Worm (Caenorhabditis elegans): Measurements from ENCODE around the gene srsx-9.
A peak's percentile ranks its signal among the peaks of the same experiment; 100 is the strongest.

srsx-9 gene

ce11 chrV:4963606-4964005, 9.2 kb downstream of the srsx-9 start:
- TF ChIP-seq dpl-1 (GFP tag; optimal IDR thresholded peaks at IDR 0.05), result peak; percentile 9
- TF ChIP-seq snpc-4 (GFP tag; optimal IDR thresholded peaks at IDR 0.05), result no peak
- TF ChIP-seq snpc-4 (tag; optimal IDR thresholded peaks at IDR 0.05), result peak in 1 of 4 experiments; percentile 39
- no peak for TF ChIP-seq die-1 (tag; optimal IDR thresholded peaks at IDR 0.05)
- TF ChIP-seq attf-5 (GFP tag; optimal IDR thresholded peaks at IDR 0.05), result no peak
- no peak for TF ChIP-seq fkh-3 (tag; optimal IDR thresholded peaks at IDR 0.05)
- peak; percentile 98 for TF ChIP-seq xnd-1 (tag; optimal IDR thresholded peaks at IDR 0.05)
- no peak for TF ChIP-seq nfyb-1 (GFP tag; IDR thresholded peaks at IDR 0.05)
- peak; percentile 93 for TF ChIP-seq F33H1.4 (GFP tag; IDR thresholded peaks at IDR 0.05)
- no peak for TF ChIP-seq ztf-22 (GFP tag; optimal IDR thresholded peaks at IDR 0.05)
- peak; percentile 75 for TF ChIP-seq lin-54 (GFP tag; optimal IDR thresholded peaks at IDR 0.05)
- TF ChIP-seq hlh-26 (GFP tag; conservative IDR thresholded peaks at IDR 0.05), result no peak
- TF ChIP-seq snpc-1.3 (tag; optimal IDR thresholded peaks at IDR 0.05; ENCODE audit: insufficient read depth), result no peak
- TF ChIP-seq repo-1 (tag; optimal IDR thresholded peaks at IDR 0.05), result no peak
- peak; percentile 95 for TF ChIP-seq madf-6 (GFP tag; IDR thresholded peaks at IDR 0.05)
- TF ChIP-seq let-526 (GFP tag; IDR thresholded peaks at IDR 0.05), result no peak
- no peak for TF ChIP-seq T26A5.8 (tag; optimal IDR thresholded peaks at IDR 0.05)
- no peak for TF ChIP-seq bed-2 (GFP tag; IDR thresholded peaks at IDR 0.05)
- TF ChIP-seq F49E8.2 (tag; optimal IDR thresholded peaks at IDR 0.05; ENCODE audit: insufficient read depth), result no peak
- TF ChIP-seq egl-44 (GFP tag; IDR thresholded peaks at IDR 0.05), result no peak
- TF ChIP-seq hlh-12 (tag; optimal IDR thresholded peaks at IDR 0.05), result no peak
- TF ChIP-seq nhr-27 (tag; optimal IDR thresholded peaks at IDR 0.05), result no peak
- no peak for TF ChIP-seq ceh-79 (tag; optimal IDR thresholded peaks at IDR 0.05)
- peak; percentile 99 for TF ChIP-seq lsl-1 (GFP tag; optimal IDR thresholded peaks at IDR 0.05)
- TF ChIP-seq nhr-179 (tag; optimal IDR thresholded peaks at IDR 0.05), result no peak
- TF ChIP-seq let-607 (tag; optimal IDR thresholded peaks at IDR 0.05), result no peak
- TF ChIP-seq madf-3 (GFP tag; IDR thresholded peaks at IDR 0.05), result no peak
- TF ChIP-seq C06A6.2 (GFP tag; conservative IDR thresholded peaks at IDR 0.05), result no peak
- TF ChIP-seq ama-1 (optimal IDR thresholded peaks at IDR 0.05), result no peak
- TF ChIP-seq ama-1 (GFP tag; optimal IDR thresholded peaks at IDR 0.05), result no peak
- no peak for TF ChIP-seq Y95B8A.8 (GFP tag; IDR thresholded peaks at IDR 0.05)
- TF ChIP-seq K12H6.12 (tag; optimal IDR thresholded peaks at IDR 0.05), result no peak
- TF ChIP-seq nfya-1 (tag; optimal IDR thresholded peaks at IDR 0.05; ENCODE audit: borderline replicate concordance, insufficient read depth), result no peak
- TF ChIP-seq Y67H2A.10 (GFP tag; conservative IDR thresholded peaks at IDR 0.05), result no peak
- no peak for TF ChIP-seq nhr-80 (tag; optimal IDR thresholded peaks at IDR 0.05)
- TF ChIP-seq sptf-2 (GFP tag; optimal IDR thresholded peaks at IDR 0.05), result no peak
- TF ChIP-seq efl-1 (GFP tag; optimal IDR thresholded peaks at IDR 0.05), result peak; percentile 52
- no peak for TF ChIP-seq Y53G8AR.9 (GFP tag; conservative IDR thresholded peaks at IDR 0.05)
- TF ChIP-seq D2030.7 (GFP tag; IDR thresholded peaks at IDR 0.05), result peak; percentile 78
- TF ChIP-seq tbx-9 (tag; optimal IDR thresholded peaks at IDR 0.05; ENCODE audit: borderline replicate concordance), result no peak
- TF ChIP-seq Y56A3A.18 (GFP tag; IDR thresholded peaks at IDR 0.05), result no peak
- no peak for TF ChIP-seq rcor-1 (GFP tag; IDR thresholded peaks at IDR 0.05)
- TF ChIP-seq B0019.2 (GFP tag; conservative IDR thresholded peaks at IDR 0.05), result no peak
- no peak for TF ChIP-seq bed-1 (GFP tag; IDR thresholded peaks at IDR 0.05)
- peak; percentile 79 for TF ChIP-seq madf-8 (GFP tag; conservative IDR thresholded peaks at IDR 0.05)
- TF ChIP-seq aptf-2 (GFP tag; conservative IDR thresholded peaks at IDR 0.05), result no peak
- TF ChIP-seq snpc-3.4 (tag; optimal IDR thresholded peaks at IDR 0.05), result peak; percentile 6
- no peak for TF ChIP-seq sea-2 (GFP tag; IDR thresholded peaks at IDR 0.05)
- TF ChIP-seq lag-1 (GFP tag; IDR thresholded peaks at IDR 0.05), result no peak
- no peak for TF ChIP-seq attf-3 (GFP tag; conservative IDR thresholded peaks at IDR 0.05)
